Fruit fly (Drosophila melanogaster): ENCODE results near the gene D19A.

The D19A gene

DNA sequence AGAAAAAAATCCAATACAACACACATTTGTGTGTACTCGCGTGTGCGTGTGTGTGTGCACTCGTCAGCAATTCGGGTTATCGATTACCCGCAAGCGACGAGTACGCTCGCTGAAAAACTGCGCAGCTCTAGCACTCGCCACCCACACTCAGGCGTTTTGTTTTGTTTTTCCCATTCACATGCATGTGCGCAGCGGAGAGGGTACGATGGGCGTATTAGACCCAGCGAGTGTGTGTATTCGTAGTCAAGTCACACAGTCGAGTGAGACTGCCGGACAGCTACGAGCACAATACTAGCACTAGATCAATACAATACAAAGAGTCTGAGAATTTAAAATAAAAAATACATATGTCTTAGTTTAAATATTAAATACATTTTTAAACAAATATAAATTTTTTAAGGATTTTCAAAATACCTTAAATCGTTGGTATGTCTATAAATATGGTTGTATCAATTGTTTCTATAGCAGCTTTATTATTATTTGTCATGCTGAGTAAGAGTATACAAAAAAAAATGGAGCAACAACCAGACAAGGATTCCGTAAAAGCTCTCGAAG is 4.0 kb downstream of the D19A start, which contains the start of the genes D19B and CG43293 (continued):
- peak; percentile 93 for TF ChIP-seq CG3919 (GFP tag; optimal IDR thresholded peaks at IDR 0.05)
- TF ChIP-seq net (GFP tag; optimal IDR thresholded peaks at IDR 0.05): peak; percentile 93
- TF ChIP-seq fkh (GFP tag; optimal IDR thresholded peaks at IDR 0.05): peak; percentile 89
- TF ChIP-seq acj6 (GFP tag; optimal IDR thresholded peaks at IDR 0.05): peak; percentile 90
- TF ChIP-seq CG8119 (GFP tag; IDR thresholded peaks at IDR 0.05): peak; percentile 91
- peak; percentile 69 for TF ChIP-seq CG9139 (GFP tag; optimal IDR thresholded peaks at IDR 0.05)
- peak; percentile 85 for TF ChIP-seq dac (GFP tag; optimal IDR thresholded peaks at IDR 0.05)
- no peak for TF ChIP-seq Blimp-1 (GFP tag; optimal IDR thresholded peaks at IDR 0.05)
- TF ChIP-seq CG4318 (GFP tag; optimal IDR thresholded peaks at IDR 0.05): peak; percentile 71
- peak; percentile 85 for TF ChIP-seq Hr39 (GFP tag; optimal IDR thresholded peaks at IDR 0.05)
- TF ChIP-seq CG6276 (GFP tag; optimal IDR thresholded peaks at IDR 0.05): peak; percentile 36
- TF ChIP-seq Met (GFP tag; optimal IDR thresholded peaks at IDR 0.05): peak; percentile 85
- TF ChIP-seq svp (GFP tag): peak; percentile 92
- peak; percentile 85 for TF ChIP-seq Lpt (GFP tag; optimal IDR thresholded peaks at IDR 0.05)
- peak; percentile 76 to 80 for TF ChIP-seq salr (GFP tag; optimal IDR thresholded peaks at IDR 0.05)
- TF ChIP-seq Sox102F (GFP tag; optimal IDR thresholded peaks at IDR 0.05): peak; percentile 88
- peak; percentile 91 for TF ChIP-seq CG15336 (GFP tag; IDR thresholded peaks at IDR 0.05)
- TF ChIP-seq lz (GFP tag; optimal IDR thresholded peaks at IDR 0.05): peak; percentile 83
- TF ChIP-seq CG16779 (tag; optimal IDR thresholded peaks at IDR 0.05): peak; percentile 81
- peak; percentile 83 for TF ChIP-seq Smox (GFP tag; optimal IDR thresholded peaks at IDR 0.05)
- no peak for TF ChIP-seq vri (GFP tag; optimal IDR thresholded peaks at IDR 0.05)
- peak; percentile 88 for TF ChIP-seq Sox14 (GFP tag; optimal IDR thresholded peaks at IDR 0.05)
- TF ChIP-seq ss (GFP tag; optimal IDR thresholded peaks at IDR 0.05): no peak
- TF ChIP-seq CG8632 (GFP tag; optimal IDR thresholded peaks at IDR 0.05): peak; percentile 82
- TF ChIP-seq CG6792 (GFP tag; optimal IDR thresholded peaks at IDR 0.05): peak; percentile 85
- no peak for TF ChIP-seq Hr38 (GFP tag; optimal IDR thresholded peaks at IDR 0.05)

DNA sequence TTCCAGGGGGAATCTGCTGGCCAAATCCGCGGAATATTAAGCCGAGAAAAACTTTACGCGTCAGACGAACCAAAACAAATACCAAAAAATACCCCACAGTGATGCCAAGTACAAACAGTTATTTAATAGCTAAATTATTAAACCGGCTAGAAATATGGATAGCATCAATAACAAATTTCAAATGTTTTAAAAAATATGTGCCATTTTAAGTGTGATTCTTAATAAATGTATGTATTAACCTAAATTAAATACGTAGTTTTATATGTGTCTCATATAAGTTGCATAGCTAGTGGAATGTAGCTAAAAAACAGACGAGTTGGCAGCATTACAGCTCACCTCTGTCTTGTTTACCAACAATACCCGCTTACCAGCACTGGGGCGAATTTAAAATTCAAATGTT is 7.1 kb downstream of the D19A start, which contains the start of gene CG10274:
TSS of gene CG10274 (minus strand) at position 54 of the 400 bp plus-strand sequence.
- no peak for TF ChIP-seq CG10631 (GFP tag; optimal IDR thresholded peaks at IDR 0.05)
- peak; percentile 42; the same call in 2 of the 3 replicates for TF ChIP-seq CG6163 (GFP tag; IDR thresholded peaks at IDR 0.05)
- TF ChIP-seq cyc (GFP tag; optimal IDR thresholded peaks at IDR 0.05): peak; percentile 71
- no peak; the same call in 1 of the 2 replicates for TF ChIP-seq CG11294 (GFP tag; IDR thresholded peaks at IDR 0.05)
- TF ChIP-seq eg (GFP tag; IDR thresholded peaks at IDR 0.05): peak; percentile 36; the same call in 1 of the 3 replicates
- TF ChIP-seq Gug (GFP tag; IDR thresholded peaks at IDR 0.05): peak; percentile 43; the same call in 1 of the 2 replicates
- TF ChIP-seq CG8319 (GFP tag; optimal IDR thresholded peaks at IDR 0.05): peak; percentile 52
- no peak for TF ChIP-seq svp (GFP tag)
- no peak for TF ChIP-seq Blimp-1 (GFP tag; optimal IDR thresholded peaks at IDR 0.05)
- TF ChIP-seq salr (GFP tag; optimal IDR thresholded peaks at IDR 0.05): peak in 1 of 2 experiments; percentile 22
- no peak for TF ChIP-seq CG16779 (tag; optimal IDR thresholded peaks at IDR 0.05)
- no peak for TF ChIP-seq dsx (GFP tag; optimal IDR thresholded peaks at IDR 0.05; ENCODE audit: poor library complexity, severe bottlenecking)
- peak; percentile 77 for TF ChIP-seq lz (GFP tag; optimal IDR thresholded peaks at IDR 0.05)
- TF ChIP-seq CG15336 (GFP tag; IDR thresholded peaks at IDR 0.05): no peak
- TF ChIP-seq CG4318 (GFP tag; optimal IDR thresholded peaks at IDR 0.05): no peak
- TF ChIP-seq CG8632 (GFP tag; optimal IDR thresholded peaks at IDR 0.05): no peak
- no peak for TF ChIP-seq CG6276 (GFP tag; optimal IDR thresholded peaks at IDR 0.05)
- no peak for TF ChIP-seq fd85E (GFP tag; optimal IDR thresholded peaks at IDR 0.05)
- TF ChIP-seq Ets21C (GFP tag; optimal IDR thresholded peaks at IDR 0.05): no peak
- TF ChIP-seq CG10669 (GFP tag; optimal IDR thresholded peaks at IDR 0.05): no peak
- peak; percentile 46 for TF ChIP-seq CG6792 (GFP tag; optimal IDR thresholded peaks at IDR 0.05)
- no peak for TF ChIP-seq CG6808 (GFP tag; optimal IDR thresholded peaks at IDR 0.05)
- TF ChIP-seq Hr39 (GFP tag; optimal IDR thresholded peaks at IDR 0.05): peak; percentile 82
- TF ChIP-seq CG31627 (GFP tag; optimal IDR thresholded peaks at IDR 0.05): peak; percentile 82
- peak; percentile 64 for TF ChIP-seq Ets96B (tag; optimal IDR thresholded peaks at IDR 0.05)
- peak; percentile 34 for TF ChIP-seq fd59A (GFP tag; optimal IDR thresholded peaks at IDR 0.05)
- peak; percentile 78 for TF ChIP-seq CG3032 (tag; optimal IDR thresholded peaks at IDR 0.05)
- peak; percentile 63 for TF ChIP-seq CG11902 (GFP tag; optimal IDR thresholded peaks at IDR 0.05)
- TF ChIP-seq dac (GFP tag; optimal IDR thresholded peaks at IDR 0.05): no peak
- TF ChIP-seq fkh (GFP tag; optimal IDR thresholded peaks at IDR 0.05): peak; percentile 98
- TF ChIP-seq vri (GFP tag; optimal IDR thresholded peaks at IDR 0.05): no peak
- no peak for TF ChIP-seq ss (GFP tag; optimal IDR thresholded peaks at IDR 0.05)
- TF ChIP-seq Sox14 (GFP tag; optimal IDR thresholded peaks at IDR 0.05): no peak
- TF ChIP-seq CG1621 (tag; optimal IDR thresholded peaks at IDR 0.05): peak; percentile 33
- TF ChIP-seq Sox15 (GFP tag; optimal IDR thresholded peaks at IDR 0.05): peak; percentile 74
- peak; percentile 79 for TF ChIP-seq esn (GFP tag; optimal IDR thresholded peaks at IDR 0.05)
- TF ChIP-seq Lpt (GFP tag; optimal IDR thresholded peaks at IDR 0.05): no peak
- TF ChIP-seq Hr4 (GFP tag; optimal IDR thresholded peaks at IDR 0.05): no peak

Measured in whole organism, prepupa.